Worm (Caenorhabditis elegans) whole organism, early embryonic: ENCODE data around the gene B0280.17.

ENCODE experiments used
- B0310.2 ChIP-seq: sonication (generic microtip); optimal IDR thresholded peaks from 2 replicates; lab custom pipeline; 2016; ENCODE audit warnings: mild to moderate bottlenecking, missing genetic modification characterization, missing compliant biosample characterization
- F13C5.2 ChIP-seq: sonication (generic microtip); optimal IDR thresholded peaks from 2 replicates; lab custom pipeline; 2017; ENCODE audit warnings: mild to moderate bottlenecking, missing genetic modification characterization, inconsistent platforms, missing compliant biosample characterization
- ama-1 ChIP-seq: fragments of 150-350 bp; optimal IDR thresholded peaks from 2 replicates; lab custom pipeline; 2014
- ceh-13 ChIP-seq: fragments of 200-800 bp; sonication (Bioruptor generic); optimal IDR thresholded peaks from 2 replicates; lab custom pipeline; 2018; ENCODE audit warnings: mild to moderate bottlenecking, missing genetic modification characterization, missing compliant biosample characterization
- ceh-36 ChIP-seq: sonication (generic microtip); optimal IDR thresholded peaks from 2 replicates; lab custom pipeline; 2016; ENCODE audit warnings: missing genetic modification characterization, inconsistent platforms, missing compliant biosample characterization
- ets-7 ChIP-seq: sonication (generic microtip); optimal IDR thresholded peaks from 2 replicates; lab custom pipeline; 2016; ENCODE audit warnings: missing genotype, missing genetic modification characterization, missing compliant biosample characterization
- flt-1 ChIP-seq: fragments of 200-800 bp; sonication (Bioruptor generic); IDR thresholded peaks from 2 replicates; pipeline ENCODE4 v1.3.6; 2022; ENCODE audit warnings: missing genetic modification characterization, missing compliant biosample characterization
- hmg-4 ChIP-seq: fragments of 200-800 bp; sonication (Bioruptor generic); optimal IDR thresholded peaks from 2 replicates; lab custom pipeline; 2018; ENCODE audit warnings: mild to moderate bottlenecking, missing genetic modification characterization, missing compliant biosample characterization
- hnd-1 ChIP-seq: sonication (generic microtip); optimal IDR thresholded peaks from 2 replicates; lab custom pipeline; 2016; ENCODE audit warnings: missing genetic modification characterization, missing compliant biosample characterization
- pes-1 ChIP-seq: fragments of 200-800 bp; sonication (Bioruptor generic); IDR thresholded peaks from 2 replicates; pipeline ENCODE4 v1.3.6; 2022; ENCODE audit warnings: missing genetic modification reagents, missing genetic modification characterization, missing compliant biosample characterization
- scrt-1 ChIP-seq: fragments of 200-800 bp; sonication (Bioruptor generic); IDR thresholded peaks from 2 replicates; pipeline ENCODE4 v1.3.6; 2022; ENCODE audit warnings: missing genetic modification characterization, missing compliant biosample characterization
- tbx-11 ChIP-seq: fragments of 200-800 bp; sonication (Bioruptor generic); IDR thresholded peaks from 2 replicates; pipeline ENCODE4 v1.3.6; 2022; ENCODE audit warnings: missing genetic modification characterization, missing compliant biosample characterization

ce11 chrIII:7179538-7180301 is 43.8 kb upstream of the B0280.17 start, which contains the start of the genes rps-14 and rpl-36:
- no peak for TF ChIP-seq ama-1 (lab: Kevin White, UChicago)
- no peak for TF ChIP-seq ets-7 (tag; lab: Kevin White, UChicago)
- peak; percentile 71 for TF ChIP-seq F13C5.2
- no peak for TF ChIP-seq hmg-4 (GFP tag; lab: Kevin White, UChicago)
- TF ChIP-seq flt-1, result no peak
- TF ChIP-seq B0310.2 (tag; lab: Kevin White, UChicago), result no peak
- TF ChIP-seq scrt-1 (GFP tag; lab: Robert Waterston, UW), result no peak
- TF ChIP-seq ceh-13 (GFP tag; lab: Kevin White, UChicago), result no peak
- no peak for TF ChIP-seq pes-1 (GFP tag; lab: Robert Waterston, UW)
- TF ChIP-seq ceh-36 (tag; lab: Kevin White, UChicago), result no peak
- TF ChIP-seq tbx-11 (GFP tag; lab: Robert Waterston, UW), result no peak
- TF ChIP-seq hnd-1 (tag; lab: Kevin White, UChicago), result no peak
